Worm (Caenorhabditis elegans) whole organism, L4/young adult: ENCODE measurements around the gene arl-3.

ENCODE experiments used
- W03F9.2 ChIP-seq: fragments of 150-350 bp; optimal IDR thresholded peaks from 2 replicates; lab custom pipeline; 2014; ENCODE audit warnings: missing biosample characterization, missing genetic modification characterization
- dao-5 ChIP-seq: sonication (generic microtip); optimal IDR thresholded peaks from 2 replicates; lab custom pipeline; 2016; ENCODE audit warnings: missing genotype, missing genetic modification characterization, moderate library complexity, missing compliant biosample characterization
- him-1 ChIP-seq: sonication (generic microtip); optimal IDR thresholded peaks from 2 replicates; lab custom pipeline; 2016; ENCODE audit warnings: missing genotype, missing genetic modification reagents, missing genetic modification characterization, missing compliant biosample characterization

DNA sequence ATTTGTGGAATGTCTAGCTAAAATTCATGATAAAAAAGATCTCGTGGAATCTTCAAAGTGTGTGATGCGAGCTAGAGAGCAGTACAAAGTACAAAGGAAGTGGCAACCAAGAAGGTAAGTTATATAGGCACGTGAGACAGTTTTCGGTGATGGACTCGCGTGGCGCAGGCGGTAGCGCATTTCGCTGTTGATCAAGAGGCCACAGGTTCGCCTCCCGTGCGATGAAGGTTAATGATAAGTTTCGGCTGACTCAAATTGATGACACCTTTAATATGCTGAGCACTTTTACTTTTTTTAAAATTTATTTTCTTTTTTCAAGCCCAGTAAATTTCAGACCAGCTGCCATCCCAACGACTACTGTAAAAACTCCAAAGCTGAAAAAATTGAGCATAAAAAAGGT lies 10.7 kb downstream of the arl-3 start:
- TF ChIP-seq him-1 (tag; lab: Kevin White, UChicago) = no peak
- TF ChIP-seq W03F9.2 = no peak
- peak; percentile 74 for TF ChIP-seq dao-5 (tag; lab: Kevin White, UChicago)
